Fruit fly (Drosophila melanogaster): Measurements from ENCODE around the gene SNF4Agamma.

Gene SNF4Agamma

DNA sequence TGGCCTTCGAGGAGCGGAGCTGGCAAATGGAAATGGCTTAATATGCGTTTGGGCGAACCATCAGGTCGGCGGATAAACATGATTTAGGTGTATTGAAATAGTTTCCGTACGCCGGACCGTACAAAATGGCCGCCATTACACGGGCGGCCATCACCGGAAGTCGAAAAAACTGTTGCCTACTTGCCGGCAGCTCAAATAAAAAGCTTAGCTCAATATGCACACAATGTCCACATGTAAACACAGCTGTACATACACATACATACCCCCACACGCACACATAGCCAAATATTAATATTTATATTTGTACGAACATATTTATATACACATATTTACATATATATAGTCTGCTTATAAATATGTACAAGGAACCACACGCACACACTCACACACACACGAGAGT lies 122.6 kb downstream of the SNF4Agamma start (continued):
- no peak for TF ChIP-seq Ssrp (tag; optimal IDR thresholded peaks at IDR 0.05)
- TF ChIP-seq CG1603 (tag; optimal IDR thresholded peaks at IDR 0.05): peak; percentile 44
- TF ChIP-seq CG31365 (tag; optimal IDR thresholded peaks at IDR 0.05): no peak
- no peak for TF ChIP-seq dan (GFP tag; IDR thresholded peaks at IDR 0.05)
- no peak for TF ChIP-seq Dp (GFP tag; optimal IDR thresholded peaks at IDR 0.05)
- TF ChIP-seq Camta (GFP tag; optimal IDR thresholded peaks at IDR 0.05): peak; percentile 14
- no peak for TF ChIP-seq mam (GFP tag; optimal IDR thresholded peaks at IDR 0.05)
- TF ChIP-seq CG12155 (GFP tag; optimal IDR thresholded peaks at IDR 0.05): no peak
- peak; percentile 78 for TF ChIP-seq sens (GFP tag)
- no peak for TF ChIP-seq pzg (GFP tag; optimal IDR thresholded peaks at IDR 0.05)
- no peak for TF ChIP-seq Xrp1 (GFP tag; IDR thresholded peaks at IDR 0.05)
- no peak for TF ChIP-seq E2f2 (GFP tag; IDR thresholded peaks at IDR 0.05)
- no peak for TF ChIP-seq dmrt99B (tag; optimal IDR thresholded peaks at IDR 0.05)
- TF ChIP-seq Six4 (GFP tag; optimal IDR thresholded peaks at IDR 0.05): no peak
- peak; percentile 40 for TF ChIP-seq CG17359 (tag; optimal IDR thresholded peaks at IDR 0.05)
- no peak for TF ChIP-seq D19B (GFP tag; optimal IDR thresholded peaks at IDR 0.05)
- peak in 1 of 2 experiments; percentile 19 for TF ChIP-seq Hr51 (GFP tag; optimal IDR thresholded peaks at IDR 0.05)
- TF ChIP-seq Abd-B (GFP tag; optimal IDR thresholded peaks at IDR 0.05): no peak
- no peak for TF ChIP-seq CG7786 (GFP tag; optimal IDR thresholded peaks at IDR 0.05)
- TF ChIP-seq usp (GFP tag; optimal IDR thresholded peaks at IDR 0.05): no peak
- TF ChIP-seq Sry-δ (GFP tag; optimal IDR thresholded peaks at IDR 0.05): no peak
- no peak for TF ChIP-seq emc (GFP tag; optimal IDR thresholded peaks at IDR 0.05)
- no peak for TF ChIP-seq Myb (GFP tag; optimal IDR thresholded peaks at IDR 0.05)
- peak; percentile 38; the same call in 1 of the 2 replicates for TF ChIP-seq ap (GFP tag; IDR thresholded peaks at IDR 0.05)
- no peak for TF ChIP-seq en (GFP tag; optimal IDR thresholded peaks at IDR 0.05)
- no peak for TF ChIP-seq CG3163 (GFP tag; optimal IDR thresholded peaks at IDR 0.05)
- peak; percentile 12 for TF ChIP-seq CG14710 (tag; optimal IDR thresholded peaks at IDR 0.05)
- TF ChIP-seq dimm (GFP tag; IDR thresholded peaks at IDR 0.05): no peak
- TF ChIP-seq toy (GFP tag; IDR thresholded peaks at IDR 0.05): no peak
- peak; percentile 31 for TF ChIP-seq odd (GFP tag; optimal IDR thresholded peaks at IDR 0.05)
- peak; percentile 36 for TF ChIP-seq CG18619 (GFP tag; optimal IDR thresholded peaks at IDR 0.05)
- no peak for TF ChIP-seq bab2 (GFP tag; optimal IDR thresholded peaks at IDR 0.05)
- no peak for TF ChIP-seq h (optimal IDR thresholded peaks at IDR 0.05)
- no peak for TF ChIP-seq pnt (GFP tag; optimal IDR thresholded peaks at IDR 0.05)
- TF ChIP-seq CG32772 (GFP tag; IDR thresholded peaks at IDR 0.05): 0 out of 2 replicates have a peak, but pooled peaks have one; percentile 20
- peak; percentile 22 for TF ChIP-seq fd3F (GFP tag; optimal IDR thresholded peaks at IDR 0.05)
- TF ChIP-seq CG6813 (GFP tag; optimal IDR thresholded peaks at IDR 0.05): peak; percentile 35
- no peak for TF ChIP-seq CG4328 (GFP tag; optimal IDR thresholded peaks at IDR 0.05)
- TF ChIP-seq mirr (GFP tag; optimal IDR thresholded peaks at IDR 0.05): no peak
- no peak for TF ChIP-seq pan (optimal IDR thresholded peaks at IDR 0.05)
- TF ChIP-seq pan (GFP tag; optimal IDR thresholded peaks at IDR 0.05 in 1 of 2, IDR thresholded peaks at IDR 0.05 in 1 of 2): peak in 1 of 2 experiments; percentile 68
- peak; percentile 28; the same call in 1 of the 2 replicates for TF ChIP-seq CG10959 (GFP tag; IDR thresholded peaks at IDR 0.05)
- peak; percentile 33; the same call in 1 of the 2 replicates for TF ChIP-seq H2.0 (GFP tag; IDR thresholded peaks at IDR 0.05)
- TF ChIP-seq CG8089 (GFP tag; optimal IDR thresholded peaks at IDR 0.05): no peak
- TF ChIP-seq sqz (GFP tag; optimal IDR thresholded peaks at IDR 0.05): no peak
- peak; percentile 59 for TF ChIP-seq seq (GFP tag; IDR thresholded peaks at IDR 0.05)
- TF ChIP-seq CG15514 (GFP tag; optimal IDR thresholded peaks at IDR 0.05): peak; percentile 35
- no peak for TF ChIP-seq Hr39 (optimal IDR thresholded peaks at IDR 0.05)
- no peak for TF ChIP-seq Taf1 (GFP tag; IDR thresholded peaks at IDR 0.05)
- TF ChIP-seq Bgb (GFP tag; IDR thresholded peaks at IDR 0.05; ENCODE audit: partially characterized antibody): no peak
- no peak for TF ChIP-seq CG34224 (GFP tag; IDR thresholded peaks at IDR 0.05; ENCODE audit: partially characterized antibody)
- no peak for TF ChIP-seq sna (GFP tag; IDR thresholded peaks at IDR 0.05; ENCODE audit: partially characterized antibody)
- no peak for TF ChIP-seq CG16863 (GFP tag; optimal IDR thresholded peaks at IDR 0.05)
